Worm (Caenorhabditis elegans) whole organism, midembryonic: Measurements from ENCODE around the gene F10C1.9.

Experiments used
- T22C8.4 ChIP-seq: fragments of 200-800 bp; sonication (Bioruptor generic); IDR thresholded peaks from 2 replicates; pipeline ENCODE4 v1.3.6; 2022; ENCODE audit warnings: missing genetic modification characterization, missing compliant biosample characterization
- cog-1 ChIP-seq: sonication (generic microtip); optimal IDR thresholded peaks from 2 replicates; lab custom pipeline; 2016; ENCODE audit warnings: missing genetic modification characterization, missing compliant biosample characterization
- flt-1 ChIP-seq: fragments of 200-800 bp; sonication (Bioruptor generic); IDR thresholded peaks from 2 replicates; pipeline ENCODE4 v1.3.6; 2022; ENCODE audit warnings: missing genetic modification characterization, missing compliant biosample characterization
- klf-2 ChIP-seq: fragments of 200-800 bp; sonication (Bioruptor generic); conservative IDR thresholded peaks from 2 replicates; pipeline ENCODE4 v1.3.6; 2022; ENCODE audit warnings: missing genetic modification reagents, missing genetic modification characterization, missing compliant biosample characterization
- med-1 ChIP-seq: sonication (generic microtip); optimal IDR thresholded peaks from 2 replicates; lab custom pipeline; 2017; ENCODE audit warnings: missing genetic modification characterization, mild to moderate bottlenecking, missing compliant biosample characterization, antibody characterized with exemption, missing genetic modification reagents; ENCODE audit not compliant: insufficient read depth
- ref-1 ChIP-seq: fragments of 200-800 bp; sonication (Bioruptor generic); conservative IDR thresholded peaks from 2 replicates; pipeline ENCODE4 v1.3.6; 2022; ENCODE audit warnings: missing genetic modification reagents, missing genetic modification characterization, missing compliant biosample characterization
- tab-1 ChIP-seq: fragments of 200-800 bp; sonication (Bioruptor generic); IDR thresholded peaks from 2 replicates; pipeline ENCODE4 v1.3.6; 2022; ENCODE audit warnings: missing genetic modification characterization, missing compliant biosample characterization
- ztf-23 ChIP-seq: fragments of 200-800 bp; sonication (Bioruptor generic); IDR thresholded peaks from 2 replicates; pipeline ENCODE4 v1.3.6; 2022; ENCODE audit warnings: missing genetic modification reagents, missing genetic modification characterization, missing compliant biosample characterization
- ztf-29 ChIP-seq: fragments of 200-800 bp; sonication (Bioruptor generic); IDR thresholded peaks from 2 replicates; pipeline ENCODE4 v1.3.6; 2022; ENCODE audit warnings: missing genetic modification reagents, missing genetic modification characterization, missing compliant biosample characterization

F10C1.9 gene

DNA sequence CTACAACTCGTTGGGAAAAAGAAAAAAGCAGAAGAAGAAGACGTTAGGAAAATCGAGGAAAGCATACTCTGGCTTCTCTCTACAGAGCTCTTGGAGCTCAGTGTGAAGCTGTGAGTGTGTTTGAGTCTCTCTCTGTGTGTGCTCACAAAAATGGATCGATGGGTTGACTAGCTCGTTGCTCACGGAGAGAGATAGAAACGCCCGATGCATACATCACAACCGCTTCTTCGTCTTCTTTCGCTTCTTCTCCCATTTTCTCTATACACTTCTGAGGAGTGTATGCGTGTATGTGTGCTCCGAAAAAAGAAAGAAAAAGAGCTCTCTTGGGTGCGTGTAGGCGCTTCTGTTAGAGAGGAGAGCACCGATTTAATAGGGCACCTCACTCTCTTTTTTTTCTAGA, 20.0 kb downstream of the F10C1.9 start:
- TF ChIP-seq flt-1 (GFP tag; lab: Robert Waterston, UW), result no peak
- TF ChIP-seq ref-1 (GFP tag; lab: Robert Waterston, UW), result no peak
- no peak for TF ChIP-seq cog-1 (tag; lab: Kevin White, UChicago)
- TF ChIP-seq med-1, result no peak
- TF ChIP-seq klf-2 (GFP tag; lab: Robert Waterston, UW), result no peak
- no peak for TF ChIP-seq T22C8.4 (GFP tag; lab: Robert Waterston, UW)
- TF ChIP-seq tab-1 (GFP tag; lab: Robert Waterston, UW), result no peak
- TF ChIP-seq ztf-29, result no peak
- TF ChIP-seq ztf-23 (GFP tag; lab: Robert Waterston, UW), result no peak

DNA sequence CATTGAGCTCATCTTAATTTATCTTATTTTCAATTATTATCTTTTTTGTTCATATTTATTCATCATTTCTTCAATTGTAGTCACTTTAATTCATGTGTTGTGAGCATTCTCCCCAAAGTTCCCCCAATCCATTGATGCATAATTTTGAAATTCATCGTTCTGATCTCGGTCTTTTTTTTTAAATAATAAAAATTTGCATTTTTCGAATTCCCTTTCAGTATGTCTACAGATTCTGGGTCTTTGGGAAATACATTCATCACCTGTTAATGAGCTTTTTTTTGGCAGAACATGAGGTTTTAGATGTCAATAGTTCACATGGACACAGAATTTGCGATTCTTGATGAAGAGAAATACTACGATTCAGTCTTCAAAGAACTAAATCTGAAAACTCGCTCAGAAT, 25.2 kb downstream of the F10C1.9 start, which contains the start of gene damt-1:
TSS of gene damt-1 (plus strand) at position 301 of the 400 bp plus-strand sequence.
- TF ChIP-seq med-1 (no peak), ref-1 (GFP tag; lab: Robert Waterston, UW) (no peak), ztf-29 (no peak), flt-1 (GFP tag; lab: Robert Waterston, UW) (no peak), ztf-23 (GFP tag; lab: Robert Waterston, UW) (no peak), cog-1 (tag; lab: Kevin White, UChicago) (no peak), klf-2 (GFP tag; lab: Robert Waterston, UW) (no peak)

DNA sequence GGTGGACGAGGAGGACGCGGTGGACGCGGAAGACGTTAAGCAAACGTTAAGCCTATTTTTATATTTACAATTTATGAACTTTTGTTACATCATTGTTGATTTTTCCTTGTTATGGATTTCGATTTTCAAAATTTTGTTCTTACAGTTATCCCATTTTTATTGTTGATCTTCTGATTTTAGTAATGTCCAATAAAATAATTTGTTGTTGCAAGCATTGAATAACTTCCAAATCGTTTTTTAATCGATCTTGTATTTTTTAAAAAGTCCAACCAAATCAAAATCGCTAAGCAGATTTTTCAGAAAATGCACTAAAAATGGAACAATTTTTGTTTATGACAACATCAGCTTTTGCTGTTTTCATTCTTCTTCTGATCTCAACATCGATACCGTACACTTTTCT, 27.3 kb downstream of the F10C1.9 start, which contains the start of gene zipt-3:
TSS of gene zipt-3 (plus strand) at position 301 of the 400 bp plus-strand sequence.
- TF ChIP-seq ref-1 (GFP tag; lab: Robert Waterston, UW), result no peak
- no peak for TF ChIP-seq ztf-23 (GFP tag; lab: Robert Waterston, UW)
- TF ChIP-seq tab-1 (GFP tag; lab: Robert Waterston, UW), result no peak
- no peak for TF ChIP-seq ztf-29
- no peak for TF ChIP-seq flt-1 (GFP tag; lab: Robert Waterston, UW)
- no peak for TF ChIP-seq cog-1 (tag; lab: Kevin White, UChicago)
- TF ChIP-seq med-1, result no peak

DNA sequence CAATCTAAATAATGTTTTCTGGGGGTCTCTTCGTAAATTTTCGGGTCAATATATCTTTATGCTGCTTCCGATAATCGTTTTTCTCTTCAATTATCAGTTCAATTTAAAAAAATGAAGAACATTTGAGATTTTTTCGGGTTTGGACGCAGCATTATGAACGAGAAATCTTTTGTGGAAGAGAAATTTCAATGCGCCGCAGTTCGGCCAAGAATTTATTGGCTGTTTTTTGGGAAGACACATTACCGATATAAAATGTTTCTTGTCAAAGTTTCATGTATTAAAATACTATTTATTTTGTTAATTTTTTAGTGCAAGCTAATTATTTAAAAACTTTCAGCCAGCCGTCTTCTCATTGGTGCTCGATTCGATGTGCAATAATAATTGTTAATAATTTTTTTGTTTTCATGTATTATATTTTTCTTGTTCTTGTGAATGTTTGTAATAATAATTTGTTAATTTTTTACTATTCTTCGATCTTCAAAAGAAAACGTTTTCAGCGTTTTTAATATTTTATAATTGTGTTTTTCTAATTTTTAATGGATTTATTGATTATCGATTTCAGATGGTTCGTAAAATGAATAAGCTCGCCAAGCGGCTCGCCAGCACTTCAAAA, 29.2 kb downstream of the F10C1.9 start, which contains the start of the genes C18A3.10 and C18A3.3:
TSS of gene C18A3.10 (minus strand) at position 101 of the 613 bp plus-strand sequence.
TSS of gene C18A3.3 (plus strand) at position 563 of the 613 bp plus-strand sequence.
- TF ChIP-seq ref-1 (GFP tag; lab: Robert Waterston, UW) (no peak), ztf-29 (no peak), flt-1 (GFP tag; lab: Robert Waterston, UW) (no peak), T22C8.4 (GFP tag; lab: Robert Waterston, UW) (no peak)

DNA sequence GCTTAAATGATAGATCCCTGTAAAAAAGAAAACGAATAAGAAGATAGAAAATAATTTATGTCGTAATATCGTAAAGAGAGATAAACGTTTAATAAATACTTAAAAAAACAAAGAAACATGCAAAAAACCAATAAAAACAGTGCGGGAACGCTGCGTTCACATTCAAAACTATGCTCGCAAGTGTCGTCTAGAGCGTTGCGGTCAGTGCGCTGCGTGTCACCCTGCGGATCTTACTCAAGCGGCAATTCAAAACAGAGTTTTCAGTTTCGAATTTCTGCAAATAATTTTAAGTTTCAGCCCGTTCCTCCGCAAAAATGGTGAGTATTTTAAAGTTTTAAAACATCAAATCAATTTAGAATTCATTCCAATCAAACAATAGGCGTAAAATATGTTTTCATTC, 30.3 kb downstream of the F10C1.9 start, which contains the start of the genes tiar-1 and lelo-4:
TSS of gene tiar-1 (minus strand) at position 17 of the 400 bp plus-strand sequence.
TSS of gene lelo-4 (plus strand) at position 118 of the 400 bp plus-strand sequence.
- TF ChIP-seq klf-2 (GFP tag; lab: Robert Waterston, UW) (no peak), ref-1 (GFP tag; lab: Robert Waterston, UW) (no peak), ztf-23 (GFP tag; lab: Robert Waterston, UW) (no peak), med-1 (no peak), T22C8.4 (GFP tag; lab: Robert Waterston, UW) (no peak), ztf-29 (no peak), tab-1 (GFP tag; lab: Robert Waterston, UW) (no peak), cog-1 (tag; lab: Kevin White, UChicago) (no peak), flt-1 (GFP tag; lab: Robert Waterston, UW) (0 out of 2 replicates have a peak, but pooled peaks have one; percentile 13)

DNA sequence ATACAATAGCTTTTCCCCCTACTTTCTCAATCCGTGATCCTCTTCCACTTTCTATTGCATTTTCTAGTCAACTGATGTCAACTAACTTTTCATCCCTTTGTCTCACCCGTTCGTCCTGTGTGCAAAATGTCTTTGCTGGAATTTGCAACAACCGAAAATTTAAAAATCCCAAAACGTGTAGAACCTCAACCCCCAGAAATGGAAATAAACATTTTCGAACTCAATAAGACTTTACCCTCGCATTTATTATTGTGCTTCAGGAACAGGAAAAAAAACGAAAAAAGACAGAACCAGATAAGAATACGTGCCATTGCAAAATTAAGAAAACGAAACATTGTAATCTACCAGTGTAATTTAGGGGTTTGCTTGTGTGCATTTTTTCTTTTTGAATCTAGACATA, 33.0 kb downstream of the F10C1.9 start:
- no peak for TF ChIP-seq klf-2 (GFP tag; lab: Robert Waterston, UW)
- TF ChIP-seq T22C8.4 (GFP tag; lab: Robert Waterston, UW), result no peak
- no peak for TF ChIP-seq ref-1 (GFP tag; lab: Robert Waterston, UW)
- no peak for TF ChIP-seq med-1
- TF ChIP-seq cog-1 (tag; lab: Kevin White, UChicago), result no peak
- no peak for TF ChIP-seq ztf-29
- TF ChIP-seq ztf-23 (GFP tag; lab: Robert Waterston, UW), result no peak
- TF ChIP-seq tab-1 (GFP tag; lab: Robert Waterston, UW), result no peak
- no peak for TF ChIP-seq flt-1 (GFP tag; lab: Robert Waterston, UW)

DNA sequence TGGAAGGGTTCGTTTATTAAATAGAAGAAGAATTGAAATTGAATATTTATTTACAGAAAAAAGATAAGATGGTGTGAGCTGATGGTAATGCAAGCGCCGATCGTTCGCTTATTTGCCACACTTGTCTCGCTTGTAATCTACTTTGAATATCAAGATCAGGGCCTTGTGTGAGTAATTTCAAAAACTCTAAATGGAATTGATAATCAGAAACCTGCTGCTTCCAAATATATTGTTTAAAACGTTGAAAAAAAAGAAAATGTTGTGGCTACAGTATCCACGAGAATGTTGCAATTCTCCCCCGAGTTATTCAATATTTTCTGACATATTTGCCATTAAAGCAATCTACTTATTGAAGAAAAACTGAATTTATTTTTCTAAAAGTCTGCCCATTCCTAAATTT, 34.2 kb downstream of the F10C1.9 start:
- TF ChIP-seq tab-1 (GFP tag; lab: Robert Waterston, UW) (no peak), flt-1 (GFP tag; lab: Robert Waterston, UW) (no peak), ref-1 (GFP tag; lab: Robert Waterston, UW) (no peak), T22C8.4 (GFP tag; lab: Robert Waterston, UW) (no peak), ztf-29 (no peak), ztf-23 (GFP tag; lab: Robert Waterston, UW) (no peak), klf-2 (GFP tag; lab: Robert Waterston, UW) (no peak), med-1 (no peak), cog-1 (tag; lab: Kevin White, UChicago) (no peak)

DNA sequence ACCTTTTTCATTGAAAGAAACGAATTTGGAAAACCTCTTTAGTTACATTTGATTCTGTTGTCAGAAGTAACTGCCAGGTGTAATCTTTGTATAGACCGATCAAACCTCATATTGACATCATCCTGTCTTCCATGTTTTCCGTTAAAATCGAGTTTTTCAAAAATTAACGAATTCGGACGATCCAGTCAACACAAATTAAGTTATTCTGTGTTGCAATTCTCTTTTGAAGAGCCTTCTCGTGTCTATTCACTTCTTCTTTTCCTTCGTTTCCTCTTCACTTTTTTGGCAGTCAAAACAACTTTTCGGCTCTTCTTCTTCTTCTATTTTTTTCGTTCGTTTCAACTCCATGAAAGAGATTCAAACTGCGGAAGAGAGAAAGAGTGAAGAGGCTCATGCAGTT, 36.9 kb downstream of the F10C1.9 start:
- TF ChIP-seq ztf-23 (GFP tag; lab: Robert Waterston, UW) (no peak), ztf-29 (no peak), tab-1 (GFP tag; lab: Robert Waterston, UW) (no peak), T22C8.4 (GFP tag; lab: Robert Waterston, UW) (no peak), med-1 (no peak), cog-1 (tag; lab: Kevin White, UChicago) (no peak), klf-2 (GFP tag; lab: Robert Waterston, UW) (no peak), ref-1 (GFP tag; lab: Robert Waterston, UW) (no peak), flt-1 (GFP tag; lab: Robert Waterston, UW) (no peak)

DNA sequence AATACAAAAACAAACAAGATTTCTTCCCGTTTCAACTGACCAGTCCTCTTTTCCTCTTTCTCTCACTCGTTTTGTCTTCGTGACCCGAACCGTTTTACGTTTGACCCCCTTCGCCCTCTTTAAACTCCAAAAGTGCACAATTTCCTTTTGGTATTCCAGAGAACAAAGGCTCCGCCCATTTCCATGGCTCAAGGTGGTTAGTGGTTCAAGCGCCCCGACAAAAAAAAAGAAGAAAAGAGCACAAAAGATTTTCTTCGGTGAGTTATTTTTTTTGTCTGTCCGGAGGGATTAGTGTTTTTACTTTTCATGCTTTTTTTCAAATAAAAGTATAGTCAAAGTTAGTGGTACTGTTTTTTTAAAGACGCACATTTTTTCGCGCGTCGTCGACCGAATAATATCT, 37.6 kb downstream of the F10C1.9 start, which contains the start of gene osta-2:
TSS of gene osta-2 (plus strand) at position 160 of the 400 bp plus-strand sequence.
- TF ChIP-seq cog-1 (tag; lab: Kevin White, UChicago) (no peak), T22C8.4 (GFP tag; lab: Robert Waterston, UW) (no peak), klf-2 (GFP tag; lab: Robert Waterston, UW) (no peak), ref-1 (GFP tag; lab: Robert Waterston, UW) (no peak), med-1 (no peak)
